Fruit fly (Drosophila melanogaster) whole organism, wandering third instar larva: ENCODE measurements around the gene CG13044.

ENCODE experiments used
- Abd-B ChIP-seq: fragments of >200 bp; optimal IDR thresholded peaks from 2 replicates; lab custom pipeline; 2017; ENCODE audit warnings: missing biosample characterization, missing genetic modification characterization
- CrebA ChIP-seq: fragments of 200-800 bp; sonication (Bioruptor generic); optimal IDR thresholded peaks from 2 replicates; lab custom pipeline; 2016; ENCODE audit warnings: missing biosample characterization, mild to moderate bottlenecking, missing genetic modification characterization, borderline replicate concordance
- HLH106 ChIP-seq: fragments of 200-800 bp; optimal IDR thresholded peaks from 3 replicates; lab custom pipeline; 2019; ENCODE audit warnings: missing biosample characterization, mild to moderate bottlenecking, missing genetic modification characterization, moderate library complexity
- Hnf4 ChIP-seq: fragments of 200-800 bp; sonication (Bioruptor generic); optimal IDR thresholded peaks from 2 replicates; lab custom pipeline; 2016; ENCODE audit warnings: missing biosample characterization, mild to moderate bottlenecking, missing genetic modification characterization
- Hr78 ChIP-seq: fragments of >200 bp; optimal IDR thresholded peaks from 2 replicates; lab custom pipeline; 2017; ENCODE audit warnings: missing biosample characterization, missing genetic modification characterization
- Jra ChIP-seq: sonication (Bioruptor generic); optimal IDR thresholded peaks from 2 replicates; lab custom pipeline; 2016; ENCODE audit warnings: missing biosample characterization, missing genetic modification characterization
- Mio ChIP-seq: sonication (Bioruptor generic); optimal IDR thresholded peaks from 2 replicates; lab custom pipeline; 2016; ENCODE audit warnings: missing biosample characterization, missing genetic modification characterization
- Myc ChIP-seq: fragments of >200 bp; optimal IDR thresholded peaks from 2 replicates; lab custom pipeline; 2017
- N ChIP-seq: fragments of >200 bp; optimal IDR thresholded peaks from 2 replicates; lab custom pipeline; 2018; ENCODE audit warnings: missing biosample characterization, missing external identifiers, missing genetic modification characterization
- OdsH ChIP-seq: fragments of 200-800 bp; sonication (Bioruptor generic); optimal IDR thresholded peaks from 2 replicates; lab custom pipeline; 2016; ENCODE audit warnings: missing biosample characterization, mild to moderate bottlenecking, missing genetic modification characterization
- Rel ChIP-seq, 2 experiments: fragments of 200-800 bp; sonication (Bioruptor generic) in 1 of 2; optimal IDR thresholded peaks; 2 replicates in 1 of 2; 3 replicates in 1 of 2; lab custom pipeline; 2016 to 2019; ENCODE audit warnings: mild to moderate bottlenecking in 2 of 2, missing biosample characterization in 2 of 2, missing genetic modification characterization in 2 of 2, moderate library complexity in 1 of 2
- brk ChIP-seq: fragments of 200-800 bp; sonication (Bioruptor generic); optimal IDR thresholded peaks from 2 replicates; lab custom pipeline; 2016; ENCODE audit warnings: missing biosample characterization, mild to moderate bottlenecking, missing genetic modification characterization
- dl ChIP-seq, 2 experiments: fragments of 175-275, 200-275 bp in 1 of 2; fragments of 200-275 bp in 1 of 2; sonication (Bioruptor generic); optimal IDR thresholded peaks; lab custom pipeline; 2018; ENCODE audit warnings: mild to moderate bottlenecking in 2 of 2, missing biosample characterization in 2 of 2, missing genetic modification characterization in 2 of 2, moderate library complexity in 2 of 2; ENCODE audit not compliant: partially characterized antibody in 2 of 2, insufficient read depth in 1 of 2
- dmrt93B ChIP-seq: fragments of 200-800 bp; sonication (Bioruptor generic); optimal IDR thresholded peaks from 2 replicates; lab custom pipeline; 2018; ENCODE audit warnings: missing biosample characterization, mild to moderate bottlenecking, missing genetic modification characterization
- dsf ChIP-seq: sonication (Bioruptor generic); optimal IDR thresholded peaks from 2 replicates; lab custom pipeline; 2016; ENCODE audit warnings: missing biosample characterization, missing genetic modification characterization, borderline replicate concordance
- ey ChIP-seq: fragments of 200-800 bp; sonication (Bioruptor generic); optimal IDR thresholded peaks from 2 replicates; lab custom pipeline; 2016; ENCODE audit warnings: missing biosample characterization, missing genetic modification characterization
- foxo ChIP-seq, 2 experiments: fragments of 200-800 bp; sonication (Bioruptor generic); optimal IDR thresholded peaks; 2 replicates in 1 of 2; 3 replicates in 1 of 2; lab custom pipeline; 2016 to 2017; ENCODE audit warnings: missing biosample characterization in 2 of 2, missing genetic modification characterization in 2 of 2
- fru ChIP-seq: fragments of 200-800 bp; sonication (Bioruptor generic); optimal IDR thresholded peaks from 3 replicates; lab custom pipeline; 2016; ENCODE audit warnings: missing biosample characterization, mild to moderate bottlenecking, missing genetic modification characterization
- h ChIP-seq: fragments of 200-800 bp; sonication (Bioruptor generic); optimal IDR thresholded peaks from 3 replicates; lab custom pipeline; 2016; ENCODE audit warnings: missing biosample characterization, mild to moderate bottlenecking, missing genetic modification characterization
- jim ChIP-seq: fragments of 175-275, 200-325 bp; sonication (Bioruptor generic); optimal IDR thresholded peaks from 2 replicates; lab custom pipeline; 2016; ENCODE audit warnings: missing biosample characterization, mild to moderate bottlenecking, missing genetic modification characterization
- pan ChIP-seq: fragments of >200 bp; optimal IDR thresholded peaks from 2 replicates; lab custom pipeline; 2017
- psq ChIP-seq: fragments of 200-800 bp; sonication (Bioruptor generic); optimal IDR thresholded peaks from 3 replicates; lab custom pipeline; 2017; ENCODE audit warnings: missing biosample characterization, mild to moderate bottlenecking, missing genetic modification characterization, moderate library complexity
- sv ChIP-seq: fragments of 200-800 bp; sonication (Bioruptor generic); optimal IDR thresholded peaks from 3 replicates; lab custom pipeline; 2016; ENCODE audit warnings: missing biosample characterization, missing genetic modification characterization
- tai ChIP-seq: sonication (Bioruptor generic); optimal IDR thresholded peaks from 2 replicates; lab custom pipeline; 2016; ENCODE audit warnings: missing biosample characterization, missing genetic modification characterization
- usp ChIP-seq: fragments of >200 bp; optimal IDR thresholded peaks from 2 replicates; lab custom pipeline; 2017; ENCODE audit warnings: missing biosample characterization, missing genetic modification characterization
- woc ChIP-seq: sonication (Bioruptor generic); optimal IDR thresholded peaks from 2 replicates; lab custom pipeline; 2016; ENCODE audit warnings: missing biosample characterization, mild to moderate bottlenecking, missing genetic modification characterization

Gene CG13044

dm6 chr3L:16268106-16268733 lies 34.8 kb downstream of the CG13044 start, which contains the start of gene CG4950:
Gene CG4950, minus strand, starts transcription at chr3L:16268156.
- TF ChIP-seq Hr78 (GFP tag; lab: Kevin White, UChicago) (no peak), HLH106 (peak; percentile 40)

- TF ChIP-seq brk (GFP tag; lab: Kevin White, UChicago) (no peak), ey (GFP tag; lab: Kevin White, UChicago) (no peak), jim (no peak), Jra (no peak), pan (lab: Kevin White, UChicago) (no peak)
These were observed 38.0 kb downstream of the CG13044 start, which contains the start of the genes CG13051 and CG13069 for dm6 chr3L:16265000-16265399. Gene CG13051, minus strand, starts transcription at chr3L:16265100. Gene CG13069, plus strand, starts transcription at chr3L:16265385.

- no peak for TF ChIP-seq tai (GFP tag; lab: Kevin White, UChicago)
These were observed 39.9 kb downstream of the CG13044 start, which contains the start of gene CG13070 for dm6 chr3L:16263043-16263442. Gene CG13070, plus strand, starts transcription at chr3L:16263343.

- TF ChIP-seq N (GFP tag; lab: Kevin White, UChicago) (no peak), usp (no peak), Myc (no peak), woc (GFP tag; lab: Kevin White, UChicago) (no peak), fru (GFP tag; lab: Kevin White, UChicago) (no peak), CrebA (GFP tag; lab: Kevin White, UChicago) (no peak), foxo (GFP tag; optimal IDR thresholded peaks at IDR 0.05; lab: Kevin White, UChicago) (no peak), Hr78 (GFP tag; lab: Kevin White, UChicago) (no peak), Mio (no peak)
These were observed 40.5 kb downstream of the CG13044 start, which contains the start of gene CG13071 for dm6 chr3L:16262440-16262839. Gene CG13071, plus strand, starts transcription at chr3L:16262740.

dm6 chr3L:16261505-16261904 lies 41.5 kb downstream of the CG13044 start, which contains the start of gene CG34247:
Gene CG34247, minus strand, starts transcription at chr3L:16261605.
- TF ChIP-seq h (GFP tag; lab: Kevin White, UChicago) (no peak), Hr78 (GFP tag; lab: Kevin White, UChicago) (no peak), Abd-B (GFP tag; lab: Kevin White, UChicago) (no peak), Mio (no peak), psq (GFP tag; lab: Kevin White, UChicago) (no peak), ey (GFP tag; lab: Kevin White, UChicago) (no peak)

dm6 chr3L:16259552-16259951 lies 43.4 kb downstream of the CG13044 start, which contains the start of gene CG13053:
Gene CG13053, minus strand, starts transcription at chr3L:16259722.
- no peak for TF ChIP-seq foxo (GFP tag; optimal IDR thresholded peaks at IDR 0.05; lab: Kevin White, UChicago)
- no peak for TF ChIP-seq psq (GFP tag; lab: Kevin White, UChicago)
- no peak for TF ChIP-seq dmrt93B (GFP tag; lab: Kevin White, UChicago)
- TF ChIP-seq tai (GFP tag; lab: Kevin White, UChicago), result no peak
- no peak for TF ChIP-seq jim
- TF ChIP-seq dsf (GFP tag; lab: Kevin White, UChicago), result no peak
- TF ChIP-seq Myc, result no peak
- no peak for TF ChIP-seq sv (GFP tag; lab: Kevin White, UChicago)

- TF ChIP-seq ey (GFP tag; lab: Kevin White, UChicago) (no peak), dl (GFP tag; optimal IDR thresholded peaks at IDR 0.05; lab: Kevin White, UChicago; ENCODE audit: insufficient read depth in 1 of 2, partially characterized antibody in 2 of 2) (no peak), N (GFP tag; lab: Kevin White, UChicago) (no peak), dsf (GFP tag; lab: Kevin White, UChicago) (no peak), HLH106 (no peak), Hnf4 (GFP tag; lab: Kevin White, UChicago) (no peak), Rel (GFP tag; optimal IDR thresholded peaks at IDR 0.05; lab: Kevin White, UChicago) (no peak), Rel (tag; optimal IDR thresholded peaks at IDR 0.05; lab: Kevin White, UChicago) (no peak), tai (GFP tag; lab: Kevin White, UChicago) (no peak), Abd-B (GFP tag; lab: Kevin White, UChicago) (no peak), psq (GFP tag; lab: Kevin White, UChicago) (no peak), OdsH (GFP tag; lab: Kevin White, UChicago) (no peak)
- TF ChIP-seq, all 38 proteins: peak for 0
These were observed 45.8 kb downstream of the CG13044 start, which contains the start of gene CG13054 for dm6 chr3L:16257118-16257627. Gene CG13054, minus strand, starts transcription at chr3L:16257191.
